Worm (Caenorhabditis elegans) whole organism, young adult: ENCODE results near the gene M163.21.

Experiments used
- pha-4 ChIP-seq: fragments of 150-350 bp; sonication (generic microtip); optimal IDR thresholded peaks from 2 replicates; lab custom pipeline; 2014; ENCODE audit warnings: missing biosample characterization, missing genetic modification reagents, missing genetic modification characterization
- snpc-4 ChIP-seq, 5 experiments: fragments of 150-350 bp in 1 of 5; sonication (generic microtip) in 4 of 5; optimal IDR thresholded peaks; 2 replicates each; lab custom pipeline; 2014 to 2018; ENCODE audit warnings: missing genetic modification characterization in 5 of 5, missing biosample characterization in 3 of 5, antibody characterized with exemption in 2 of 5, mild to moderate bottlenecking in 2 of 5, missing compliant biosample characterization in 2 of 5, missing genotype in 2 of 5, moderate library complexity in 2 of 5, missing genetic modification reagents in 1 of 5

DNA sequence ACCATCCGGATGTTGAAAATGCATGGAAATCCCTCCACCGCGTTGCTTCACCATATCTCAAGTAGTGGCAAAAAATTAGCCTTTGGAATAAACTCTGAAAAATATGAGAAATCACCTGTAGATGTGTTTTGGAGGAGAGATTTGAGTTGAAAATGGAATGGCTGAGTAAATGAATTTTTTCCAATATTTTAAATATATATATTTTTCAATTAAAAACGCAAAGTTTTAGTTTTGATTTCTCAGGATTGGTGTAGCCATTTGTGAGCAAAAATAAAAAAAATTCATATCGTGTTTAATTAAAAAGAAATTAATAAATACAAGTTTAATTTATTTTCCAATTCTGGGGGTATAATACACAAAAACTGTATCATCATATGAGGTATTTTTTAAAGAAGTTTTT, 38.6 kb upstream of the M163.21 start, which contains the start of gene F23D12.1:
- TF ChIP-seq snpc-4 (GFP tag; optimal IDR thresholded peaks at IDR 0.05; lab: Kevin White, UChicago) (no peak), snpc-4 (tag; optimal IDR thresholded peaks at IDR 0.05; lab: Kevin White, UChicago) (no peak), pha-4 (tag; lab: Kevin White, UChicago) (no peak)
